Fruit fly (Drosophila melanogaster): Measurements from ENCODE around the gene CG42675.
A peak's percentile ranks its signal among the peaks of the same experiment; 100 is the strongest.

The CG42675 gene

DNA sequence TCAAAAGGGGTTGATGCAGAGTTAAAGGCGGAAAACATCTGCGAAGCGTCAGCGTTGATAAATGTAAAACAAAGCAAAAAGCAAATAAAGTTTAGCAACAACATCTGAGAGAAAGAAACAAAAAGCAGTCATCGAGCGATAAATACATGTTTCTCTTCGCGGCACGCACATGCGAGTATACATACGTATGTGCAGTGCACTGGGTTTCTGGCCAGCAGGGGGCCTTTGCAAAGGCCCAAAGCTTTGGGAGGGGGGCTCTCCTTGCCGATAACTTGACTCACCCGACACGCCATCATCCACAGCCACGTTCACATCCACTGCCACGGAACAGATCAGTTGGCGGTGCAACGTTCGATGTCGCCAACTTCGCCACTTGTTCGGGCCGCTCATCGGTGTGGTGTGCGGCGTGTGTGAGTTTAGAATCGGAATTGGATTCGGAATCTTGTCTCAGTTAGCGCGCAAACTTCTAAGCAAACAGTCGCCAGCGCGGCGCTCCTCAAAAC, at the start of gene CG42675:
CG42675 (plus strand) TSS at position 453 of the 503 bp plus-strand sequence.
- TF ChIP-seq Vsx2 (GFP tag; optimal IDR thresholded peaks at IDR 0.05; ENCODE audit: partially characterized antibody) (no peak), CG32264 (GFP tag; optimal IDR thresholded peaks at IDR 0.05) (no peak), dsf (GFP tag; optimal IDR thresholded peaks at IDR 0.05; ENCODE audit: borderline replicate concordance) (no peak), rgr (GFP tag; optimal IDR thresholded peaks at IDR 0.05) (no peak), CrebA (GFP tag; optimal IDR thresholded peaks at IDR 0.05; ENCODE audit: borderline replicate concordance) (peak; percentile 25)

DNA sequence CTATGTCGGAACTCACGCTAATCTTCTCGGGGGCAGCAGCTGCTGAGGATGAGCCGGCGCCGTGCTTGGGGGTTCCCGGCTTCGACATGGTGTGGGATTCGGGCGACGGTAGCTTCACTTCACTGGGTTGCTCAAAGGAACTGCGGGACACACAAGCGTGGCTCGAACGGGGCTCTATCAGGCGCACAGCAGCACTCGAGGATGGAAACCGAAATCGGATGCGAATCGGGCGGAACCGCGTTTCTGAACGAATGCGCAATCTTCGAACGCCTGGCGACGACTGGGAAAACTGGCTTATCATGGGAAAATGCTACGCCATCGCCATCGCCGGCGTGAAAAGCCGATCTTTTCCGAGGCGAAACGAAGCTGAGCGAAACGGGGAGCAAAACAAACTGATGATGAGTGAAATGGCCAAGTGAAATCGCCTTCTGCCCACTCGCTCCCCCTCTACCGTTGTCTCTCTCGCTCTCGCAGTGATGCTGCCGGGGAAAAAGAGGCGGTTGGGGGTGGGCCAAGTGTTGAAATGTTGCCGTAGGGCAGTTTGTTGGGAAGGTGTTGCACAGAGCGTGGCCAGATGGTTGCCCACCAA, 41.7 kb upstream of the CG42675 start:
- TF ChIP-seq dsf (GFP tag; optimal IDR thresholded peaks at IDR 0.05; ENCODE audit: borderline replicate concordance): no peak

- TF ChIP-seq Myc (optimal IDR thresholded peaks at IDR 0.05): no peak
- TF ChIP-seq Dfd (GFP tag; optimal IDR thresholded peaks at IDR 0.05): no peak
Observed at dm6 chr3R:5772433-5772832, 41.0 kb upstream of the CG42675 start.

- TF ChIP-seq Dfd (GFP tag; optimal IDR thresholded peaks at IDR 0.05): no peak
- TF ChIP-seq jim (GFP tag; optimal IDR thresholded peaks at IDR 0.05): peak; percentile 80
- peak; percentile 52 for TF ChIP-seq sv (GFP tag; optimal IDR thresholded peaks at IDR 0.05)
- TF ChIP-seq Jra (GFP tag; optimal IDR thresholded peaks at IDR 0.05): peak; percentile 68
- TF ChIP-seq pan (optimal IDR thresholded peaks at IDR 0.05): no peak
- no peak for TF ChIP-seq N (GFP tag; optimal IDR thresholded peaks at IDR 0.05)
- TF ChIP-seq OdsH (GFP tag; optimal IDR thresholded peaks at IDR 0.05): peak; percentile 47
- TF ChIP-seq fru (GFP tag; optimal IDR thresholded peaks at IDR 0.05): peak; percentile 43
- no peak for TF ChIP-seq CrebA (GFP tag; optimal IDR thresholded peaks at IDR 0.05; ENCODE audit: borderline replicate concordance)
- no peak for TF ChIP-seq brk (GFP tag; optimal IDR thresholded peaks at IDR 0.05)
- no peak for TF ChIP-seq Rel (GFP tag; optimal IDR thresholded peaks at IDR 0.05)
- peak; percentile 63 for TF ChIP-seq Rel (tag; optimal IDR thresholded peaks at IDR 0.05)
- TF ChIP-seq sage (GFP tag; optimal IDR thresholded peaks at IDR 0.05): peak; percentile 57
- TF ChIP-seq Hr78 (GFP tag; optimal IDR thresholded peaks at IDR 0.05): no peak
- peak; percentile 50 for TF ChIP-seq psq (GFP tag; optimal IDR thresholded peaks at IDR 0.05)
- peak; percentile 68 for TF ChIP-seq GATAd (GFP tag; optimal IDR thresholded peaks at IDR 0.05)
- TF ChIP-seq ey (GFP tag; optimal IDR thresholded peaks at IDR 0.05): peak; percentile 51
- peak; percentile 63 for TF ChIP-seq h (GFP tag; optimal IDR thresholded peaks at IDR 0.05)
- no peak for TF ChIP-seq usp (GFP tag; optimal IDR thresholded peaks at IDR 0.05)
- TF ChIP-seq Sp1 (GFP tag; optimal IDR thresholded peaks at IDR 0.05): peak; percentile 9
- peak; percentile 63 for TF ChIP-seq dsf (GFP tag; optimal IDR thresholded peaks at IDR 0.05; ENCODE audit: borderline replicate concordance)
- peak; percentile 75 for TF ChIP-seq rgr (GFP tag; optimal IDR thresholded peaks at IDR 0.05)
- peak; percentile 26 for TF ChIP-seq CG32264 (GFP tag; optimal IDR thresholded peaks at IDR 0.05)
- TF ChIP-seq Myc (optimal IDR thresholded peaks at IDR 0.05): peak; percentile 85
- TF ChIP-seq Mio (GFP tag; optimal IDR thresholded peaks at IDR 0.05): peak; percentile 29
- TF ChIP-seq HLH106 (tag; optimal IDR thresholded peaks at IDR 0.05): peak; percentile 41
- TF ChIP-seq Dif (GFP tag; optimal IDR thresholded peaks at IDR 0.05; ENCODE audit: partially characterized antibody): no peak
- TF ChIP-seq Hnf4 (GFP tag; optimal IDR thresholded peaks at IDR 0.05): no peak
- TF ChIP-seq dl (GFP tag; optimal IDR thresholded peaks at IDR 0.05; ENCODE audit: insufficient read depth in 1 of 2, partially characterized antibody in 2 of 2): no peak
- peak; percentile 49 for TF ChIP-seq dmrt93B (GFP tag; optimal IDR thresholded peaks at IDR 0.05)
- TF ChIP-seq CG9705 (GFP tag; optimal IDR thresholded peaks at IDR 0.05): peak; percentile 31
- no peak for TF ChIP-seq Vsx2 (GFP tag; optimal IDR thresholded peaks at IDR 0.05; ENCODE audit: partially characterized antibody)
- no peak for TF ChIP-seq tai (GFP tag; optimal IDR thresholded peaks at IDR 0.05)
- peak in 1 of 2 experiments; percentile 56 for TF ChIP-seq foxo (GFP tag; optimal IDR thresholded peaks at IDR 0.05)
- TF ChIP-seq Hr83 (GFP tag; optimal IDR thresholded peaks at IDR 0.05; ENCODE audit: poor library complexity, severe bottlenecking): peak; percentile 95
- TF ChIP-seq br (GFP tag; optimal IDR thresholded peaks at IDR 0.05): peak; percentile 55
- no peak for TF ChIP-seq woc (GFP tag; optimal IDR thresholded peaks at IDR 0.05)
- no peak for TF ChIP-seq lola (GFP tag; optimal IDR thresholded peaks at IDR 0.05)
- TF ChIP-seq Abd-B (GFP tag; optimal IDR thresholded peaks at IDR 0.05): no peak
Observed at dm6 chr3R:5778731-5779593, 34.4 kb upstream of the CG42675 start, which contains the start of gene jagn. jagn (plus strand) TSS chr3R:5779315.
